Fruit fly (Drosophila melanogaster): ENCODE measurements around the gene CG34283.

dm6 chr3R:18742358-18743269 lies 20.2 kb upstream of the CG34283 start:
- TF ChIP-seq vri (GFP tag; optimal IDR thresholded peaks at IDR 0.05): peak; percentile 63
- TF ChIP-seq Sox102F (GFP tag; optimal IDR thresholded peaks at IDR 0.05): peak; percentile 65
- peak; percentile 39 for TF ChIP-seq CG4318 (GFP tag; optimal IDR thresholded peaks at IDR 0.05)
- TF ChIP-seq CG6163 (GFP tag; IDR thresholded peaks at IDR 0.05): peak; percentile 46; the same call in 2 of the 3 replicates
- TF ChIP-seq Hr4 (GFP tag; optimal IDR thresholded peaks at IDR 0.05): peak; percentile 56
- TF ChIP-seq esn (GFP tag; optimal IDR thresholded peaks at IDR 0.05): peak; percentile 65
- TF ChIP-seq CG8632 (GFP tag; optimal IDR thresholded peaks at IDR 0.05): no peak
- TF ChIP-seq Gug (GFP tag; IDR thresholded peaks at IDR 0.05): no peak
- peak; percentile 62 for TF ChIP-seq pdm3 (GFP tag; optimal IDR thresholded peaks at IDR 0.05)
- TF ChIP-seq CG6854 (GFP tag; optimal IDR thresholded peaks at IDR 0.05): no peak
